Worm (Caenorhabditis elegans) whole organism, L4 larva: ENCODE data around the gene Y6E2A.1.
"Not testable (repeated sequence)": the region's sequence is repeated elsewhere in the genome, so short reads cannot be mapped to it uniquely, and the experiment has no call there.

ENCODE experiments used
- aha-1 ChIP-seq: fragments of 150-350 bp; peaks from one replicate; lab custom pipeline; 2014; ENCODE audit warnings: missing biosample characterization, missing genetic modification characterization
- ctbp-1 ChIP-seq: fragments of 200-800 bp; sonication (Bioruptor generic); IDR thresholded peaks from 2 replicates; pipeline ENCODE4 v1.3.6; 2022; ENCODE audit warnings: missing genetic modification reagents, missing genetic modification characterization, missing compliant biosample characterization
- daf-19 ChIP-seq: fragments of 200-800 bp; sonication (Bioruptor generic); conservative IDR thresholded peaks from 2 replicates; pipeline ENCODE4 v1.3.6; 2022; ENCODE audit warnings: missing genetic modification characterization, missing compliant biosample characterization
- egl-27 ChIP-seq: sonication (generic microtip); optimal IDR thresholded peaks from 3 replicates; lab custom pipeline; 2017; ENCODE audit warnings: missing biosample characterization, missing genetic modification reagents, missing genetic modification characterization
- hlh-11 ChIP-seq: fragments of 200-800 bp; sonication (Bioruptor generic); optimal IDR thresholded peaks from 2 replicates; lab custom pipeline; 2018; ENCODE audit warnings: mild to moderate bottlenecking, missing genetic modification characterization, missing compliant biosample characterization
- lir-3 ChIP-seq: sonication (generic microtip); optimal IDR thresholded peaks from 2 replicates; lab custom pipeline; 2016; ENCODE audit warnings: mild to moderate bottlenecking, missing genetic modification characterization, missing compliant biosample characterization
- nhr-28 ChIP-seq: fragments of 150-350 bp; optimal IDR thresholded peaks from 2 replicates; lab custom pipeline; 2014; ENCODE audit warnings: missing biosample characterization, missing genetic modification characterization
- php-3 ChIP-seq: fragments of 200-800 bp; sonication (Bioruptor generic); IDR thresholded peaks from 2 replicates; pipeline ENCODE4 v1.3.6; 2022; ENCODE audit warnings: missing genetic modification reagents, missing genetic modification characterization, missing compliant biosample characterization
- snpc-4 ChIP-seq: fragments of 150-350 bp; optimal IDR thresholded peaks from 2 replicates; lab custom pipeline; 2014; ENCODE audit warnings: missing biosample characterization, missing genetic modification characterization
- zfp-3 ChIP-seq: fragments of 200-800 bp; sonication (Bioruptor generic); conservative IDR thresholded peaks from 2 replicates; pipeline ENCODE4 v1.3.6; 2022; ENCODE audit warnings: missing genetic modification reagents, missing genetic modification characterization, missing compliant biosample characterization

DNA sequence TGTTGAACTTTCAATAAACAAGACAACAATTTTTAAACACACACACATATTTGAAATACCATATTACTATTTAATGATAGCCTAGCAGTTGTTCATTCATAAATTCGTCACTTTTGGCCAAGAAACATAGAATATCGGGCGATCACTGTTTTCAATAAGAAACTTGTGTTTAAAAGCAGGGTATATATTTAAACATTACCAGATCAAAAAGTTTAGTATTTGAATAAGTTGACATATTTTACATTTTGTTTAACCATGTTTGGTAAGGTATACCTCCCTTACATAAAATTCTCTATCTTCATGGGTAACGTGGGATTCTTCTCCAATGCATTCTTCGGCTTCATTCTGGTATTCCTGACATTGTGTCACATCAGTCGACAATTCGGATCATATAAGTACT, 44.4 kb upstream of the Y6E2A.1 start, which contains the start of gene str-8:
- not testable (repeated sequence) for TF ChIP-seq snpc-4 (tag; lab: Kevin White, UChicago); lir-3 (tag; lab: Kevin White, UChicago); php-3 (GFP tag; lab: Robert Waterston, UW); nhr-28 (tag; lab: Kevin White, UChicago); egl-27; aha-1; zfp-3 (GFP tag; lab: Robert Waterston, UW); hlh-11 (tag; lab: Kevin White, UChicago); daf-19 (GFP tag; lab: Robert Waterston, UW); ctbp-1 (GFP tag; lab: Robert Waterston, UW)
